Worm (Caenorhabditis elegans): Measurements from ENCODE around the gene Y40H7A.11.

DNA sequence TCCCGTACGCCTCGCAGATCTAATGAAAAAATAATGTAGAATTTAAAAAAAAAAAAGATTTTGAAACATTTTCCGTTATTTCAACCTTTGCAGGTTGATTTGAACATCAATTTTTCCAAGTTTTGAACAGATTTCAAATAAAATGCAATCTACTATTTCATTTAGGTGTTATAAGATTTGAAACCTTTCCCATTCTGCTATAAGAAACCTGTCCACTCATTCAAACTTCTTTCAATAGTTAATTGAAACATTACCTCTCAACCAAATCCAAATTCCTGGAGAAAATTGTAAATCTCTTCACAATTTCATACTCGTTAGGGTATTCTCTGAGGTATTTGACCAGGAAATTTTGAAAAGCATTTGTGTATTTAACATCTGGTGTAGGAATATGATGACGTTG lies 5.5 kb downstream of the Y40H7A.11 start:
- TF ChIP-seq him-1 (tag; optimal IDR thresholded peaks at IDR 0.05) (no peak), dao-5 (tag; optimal IDR thresholded peaks at IDR 0.05) (no peak), W03F9.2 (tag; optimal IDR thresholded peaks at IDR 0.05) (no peak)
